Worm (Caenorhabditis elegans) whole organism, dauer: ENCODE measurements around the gene spat-2.

Experiments used
- unc-62 ChIP-seq: sonication (generic microtip); optimal IDR thresholded peaks from 2 replicates; lab custom pipeline; 2017; ENCODE audit warnings: missing biosample characterization, missing genetic modification reagents, missing genetic modification characterization

spat-2 gene

DNA sequence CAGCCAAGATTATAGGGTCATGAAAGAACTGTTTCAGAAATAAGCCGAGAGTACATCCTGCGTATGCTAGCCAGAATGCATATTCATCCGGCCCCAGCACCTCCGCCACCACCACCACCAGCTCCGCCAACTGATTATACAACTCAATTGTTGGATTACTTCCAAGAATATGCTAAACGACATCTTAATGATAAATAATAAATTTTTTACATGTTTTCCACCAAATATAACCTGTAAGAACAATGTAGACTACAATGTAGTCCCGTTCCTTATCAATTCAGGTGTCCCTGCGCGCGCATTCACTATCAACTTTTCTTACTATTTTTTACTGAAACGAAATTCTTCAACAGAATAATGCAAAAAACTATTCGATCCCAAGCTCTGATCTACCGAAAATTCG, 3.9 kb upstream of the spat-2 start, which contains the start of gene Y48A6B.9:
Gene Y48A6B.9 (plus strand): TSS at position 301 of the 400 bp plus-strand sequence.
- no peak for TF ChIP-seq unc-62 (GFP tag; lab: Kevin White, UChicago)

DNA sequence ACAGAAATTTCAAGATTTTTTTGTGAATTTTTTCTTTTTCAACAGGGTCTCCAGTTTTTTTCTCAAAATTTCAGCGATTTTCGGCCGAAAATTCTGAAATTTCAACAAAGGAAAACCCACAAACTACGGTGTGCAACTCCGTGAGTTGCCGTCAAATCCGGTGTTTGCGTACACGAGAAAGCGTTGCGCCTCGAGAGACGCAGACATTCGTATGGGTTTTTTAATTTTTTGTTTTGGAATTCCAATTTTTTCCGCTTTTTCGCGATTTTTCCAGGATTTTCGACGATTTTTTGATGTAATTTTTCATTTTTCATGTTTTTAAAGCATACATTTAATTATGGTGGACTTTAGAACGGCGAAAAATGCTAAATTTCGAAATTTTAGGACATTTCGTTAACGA, 608 bp upstream of the spat-2 start:
- no peak for TF ChIP-seq unc-62 (GFP tag; lab: Kevin White, UChicago)

- TF ChIP-seq unc-62 (GFP tag; lab: Kevin White, UChicago): no peak
Observed at ce11 chrIII:11039250-11039649, 2.5 kb downstream of the spat-2 start.

DNA sequence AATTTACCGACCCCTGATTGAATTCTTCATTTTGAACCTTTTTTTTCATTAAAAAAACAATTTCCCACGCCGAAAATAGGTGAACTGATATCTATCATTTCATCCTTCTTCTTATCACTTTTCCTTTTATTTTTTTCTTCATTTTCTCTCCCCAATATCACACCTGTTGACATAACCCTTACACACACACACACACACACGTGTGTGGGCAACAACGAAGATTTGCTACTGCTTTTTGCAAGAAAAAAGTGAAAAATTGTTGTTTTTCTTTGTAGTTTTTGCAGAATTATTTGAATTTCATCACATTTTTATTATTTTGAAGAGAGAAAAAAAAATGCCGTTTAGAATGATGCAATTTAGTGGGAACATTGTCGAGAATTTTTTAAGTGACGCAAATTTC, 3.9 kb downstream of the spat-2 start:
- TF ChIP-seq unc-62 (GFP tag; lab: Kevin White, UChicago): no peak

ce11 chrIII:11045196-11045595, 8.5 kb downstream of the spat-2 start:
- TF ChIP-seq unc-62 (GFP tag; lab: Kevin White, UChicago): no peak

DNA sequence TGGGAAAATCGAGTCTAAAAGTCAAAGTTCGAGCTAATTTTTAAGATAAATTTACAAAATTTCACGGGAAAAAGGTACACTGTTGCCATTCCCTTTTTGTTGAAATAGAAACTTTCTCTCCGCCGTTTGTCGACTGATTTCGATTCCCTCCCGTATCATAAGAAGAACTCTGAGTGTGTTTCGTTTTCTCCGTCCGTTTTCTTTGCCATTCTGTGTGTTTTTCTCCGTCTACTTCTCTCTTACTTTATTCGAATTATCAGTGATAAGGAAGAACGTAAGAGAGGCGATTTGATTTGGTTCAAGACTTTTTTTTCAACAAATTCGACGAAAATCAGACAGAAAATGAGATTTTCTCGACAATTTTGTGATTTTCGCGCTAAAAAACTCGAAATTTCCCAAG, 9.8 kb downstream of the spat-2 start:
- TF ChIP-seq unc-62 (GFP tag; lab: Kevin White, UChicago): no peak

- TF ChIP-seq unc-62 (GFP tag; lab: Kevin White, UChicago): no peak
Observed at ce11 chrIII:11050658-11051118, 13.9 kb downstream of the spat-2 start.

- TF ChIP-seq unc-62 (GFP tag; lab: Kevin White, UChicago): no peak
Observed at ce11 chrIII:11053603-11054002, 16.9 kb downstream of the spat-2 start.

ce11 chrIII:11054032-11054431, 17.3 kb downstream of the spat-2 start:
- no peak for TF ChIP-seq unc-62 (GFP tag; lab: Kevin White, UChicago)

- no peak for TF ChIP-seq unc-62 (GFP tag; lab: Kevin White, UChicago)
Observed at ce11 chrIII:11054532-11055265, 18.0 kb downstream of the spat-2 start.

DNA sequence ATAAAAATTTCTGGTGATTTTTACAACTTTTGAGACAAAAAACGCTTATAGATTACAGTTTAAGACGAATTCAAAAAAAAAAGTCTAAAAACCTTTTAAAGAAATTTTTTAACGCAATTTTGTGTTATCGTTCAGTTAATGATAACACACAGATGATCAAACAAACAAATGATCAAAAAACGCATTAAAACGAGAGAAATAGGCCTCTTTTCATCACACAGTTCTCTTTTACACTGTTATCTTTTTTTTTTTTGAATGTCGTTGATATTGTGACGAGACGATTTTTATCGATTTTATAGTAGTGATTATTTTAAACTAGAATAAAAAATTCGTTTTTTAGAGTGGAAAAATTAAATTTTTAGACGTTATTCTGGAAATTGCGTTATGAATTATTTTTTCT, 23.0 kb downstream of the spat-2 start:
- TF ChIP-seq unc-62 (GFP tag; lab: Kevin White, UChicago): no peak

DNA sequence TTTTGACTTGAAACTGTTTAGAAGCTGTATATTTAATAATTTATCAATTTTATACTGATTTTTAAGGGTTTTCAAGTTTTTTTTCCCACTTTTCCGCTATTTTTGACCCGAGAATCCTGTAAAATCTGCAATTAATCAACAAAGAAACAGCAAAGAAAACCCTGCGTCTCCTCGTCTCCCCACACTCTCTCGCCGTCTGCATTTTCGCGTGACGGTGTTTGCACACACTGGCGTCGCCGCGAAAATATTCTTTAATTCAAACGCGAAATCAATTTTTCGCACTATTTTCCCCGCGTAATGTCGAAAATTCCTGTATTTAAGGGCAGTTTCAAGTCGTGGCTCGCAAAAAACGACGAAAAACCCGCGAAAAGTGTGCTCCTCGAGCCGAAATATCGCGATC, 26.5 kb downstream of the spat-2 start, which contains the start of gene rsa-2:
Gene rsa-2 (plus strand): TSS at position 221 of the 400 bp plus-strand sequence.
- TF ChIP-seq unc-62 (GFP tag; lab: Kevin White, UChicago): no peak

DNA sequence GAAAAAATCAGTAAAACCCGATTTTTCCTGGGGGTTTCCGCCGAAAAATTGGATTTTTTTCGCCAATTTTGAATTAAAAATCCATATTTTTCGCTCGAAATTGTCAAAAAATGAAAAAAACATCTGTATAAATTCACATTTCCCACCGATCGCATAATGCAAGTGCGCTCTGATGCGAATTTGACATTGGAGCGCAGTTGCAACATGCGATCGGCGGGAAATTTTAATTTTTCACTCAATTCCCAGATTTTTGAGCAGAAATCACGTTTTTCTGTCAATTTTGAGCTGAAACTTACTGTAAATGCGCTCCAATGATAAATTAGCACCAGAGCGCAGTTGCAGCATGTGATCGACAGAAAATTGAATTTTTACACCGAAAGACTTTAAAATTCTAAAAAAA, 27.8 kb downstream of the spat-2 start:
- TF ChIP-seq unc-62 (GFP tag; lab: Kevin White, UChicago): no peak

DNA sequence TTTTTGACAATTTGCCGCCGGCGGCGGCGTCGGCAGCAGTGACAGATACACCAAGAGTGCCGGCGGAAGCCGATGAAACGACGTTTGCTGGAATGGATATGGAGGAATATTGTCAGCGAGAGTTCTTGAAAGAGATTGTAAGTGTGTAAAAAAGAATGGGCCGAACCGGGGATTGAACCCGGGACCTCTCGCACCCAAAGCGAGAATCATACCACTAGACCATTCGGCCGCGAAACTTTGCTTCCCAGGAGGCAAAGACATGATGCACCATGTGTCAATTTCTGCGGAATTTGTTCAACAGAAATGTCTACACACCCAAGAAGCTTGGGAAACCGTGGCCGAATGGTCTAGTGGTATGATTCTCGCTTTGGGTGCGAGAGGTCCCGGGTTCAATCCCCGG, 30.0 kb downstream of the spat-2 start:
- TF ChIP-seq unc-62 (GFP tag; lab: Kevin White, UChicago): no peak

ce11 chrIII:11068553-11068952, 31.8 kb downstream of the spat-2 start, which contains the start of gene W09D6.1:
Gene W09D6.1, plus strand, starts transcription at chrIII:11068853.
- no peak for TF ChIP-seq unc-62 (GFP tag; lab: Kevin White, UChicago)

DNA sequence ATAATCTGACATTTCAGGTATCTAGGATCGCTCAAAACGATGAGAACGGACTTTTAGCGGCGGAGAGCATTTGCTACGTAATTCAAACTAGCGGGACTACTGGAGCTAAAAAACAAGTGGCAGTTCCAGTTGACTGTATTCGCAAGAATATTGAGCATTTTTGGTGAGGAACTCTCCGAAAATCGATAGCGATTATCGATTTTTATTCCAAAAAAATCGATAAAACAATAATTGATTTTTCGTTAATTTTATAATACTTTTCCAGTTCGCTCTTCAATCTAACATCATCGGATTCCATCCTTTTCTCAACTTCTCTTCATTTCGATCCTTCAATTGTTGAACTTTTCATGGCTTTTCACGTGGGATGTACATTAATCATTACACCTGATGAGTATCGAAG, 32.5 kb downstream of the spat-2 start:
- TF ChIP-seq unc-62 (GFP tag; lab: Kevin White, UChicago): no peak

- no peak for TF ChIP-seq unc-62 (GFP tag; lab: Kevin White, UChicago)
Observed at ce11 chrIII:11070210-11070609, 33.5 kb downstream of the spat-2 start.
